Worm (Caenorhabditis elegans) whole organism, L2 larva: ENCODE measurements around the gene nhr-108.
"Not testable (repeated sequence)": the region's sequence is repeated elsewhere in the genome, so short reads cannot be mapped to it uniquely, and the experiment has no call there.

Source experiments
- C34F6.9 ChIP-seq: fragments of 150-350 bp; optimal IDR thresholded peaks from 2 replicates; lab custom pipeline; 2014; ENCODE audit warnings: missing biosample characterization, missing genetic modification characterization
- F13H6.1 ChIP-seq: sonication (generic microtip); optimal IDR thresholded peaks from 2 replicates; lab custom pipeline; 2016; ENCODE audit warnings: missing genetic modification characterization, missing compliant biosample characterization
- R02D3.7 ChIP-seq: fragments of 150-350 bp; optimal IDR thresholded peaks from 2 replicates; lab custom pipeline; 2014; ENCODE audit warnings: missing biosample characterization, missing genetic modification characterization
- Y55F3AM.14 ChIP-seq: fragments of 200-800 bp; sonication (Bioruptor generic); optimal IDR thresholded peaks from 2 replicates; lab custom pipeline; 2018; ENCODE audit warnings: mild to moderate bottlenecking, missing genetic modification characterization, missing compliant biosample characterization
- alr-1 ChIP-seq: fragments of 150-350 bp; optimal IDR thresholded peaks from 2 replicates; lab custom pipeline; 2014; ENCODE audit warnings: missing biosample characterization, missing genetic modification characterization
- aly-2 ChIP-seq: fragments of 150-350 bp; optimal IDR thresholded peaks from 2 replicates; lab custom pipeline; 2014; ENCODE audit warnings: missing biosample characterization, missing genetic modification characterization
- ama-1 ChIP-seq: fragments of 150-350 bp; optimal IDR thresholded peaks from 2 replicates; lab custom pipeline; 2018; ENCODE audit warnings: inconsistent platforms
- blmp-1 ChIP-seq: sonication (generic microtip); optimal IDR thresholded peaks from 2 replicates; lab custom pipeline; 2017; ENCODE audit warnings: missing genetic modification characterization, mild to moderate bottlenecking, missing compliant biosample characterization, antibody characterized with exemption, moderate library complexity; ENCODE audit not compliant: insufficient read depth
- ceh-16 ChIP-seq: fragments of 150-350 bp; optimal IDR thresholded peaks from 2 replicates; lab custom pipeline; 2014; ENCODE audit warnings: missing biosample characterization, missing genetic modification characterization
- crh-2 ChIP-seq: sonication (generic microtip); optimal IDR thresholded peaks from 2 replicates; lab custom pipeline; 2017; ENCODE audit warnings: missing biosample characterization, missing genetic modification characterization
- dmd-4 ChIP-seq: sonication (generic microtip); optimal IDR thresholded peaks from 2 replicates; lab custom pipeline; 2017; ENCODE audit warnings: missing biosample characterization, missing genetic modification characterization
- elt-1 ChIP-seq: fragments of 150-350 bp; optimal IDR thresholded peaks from 2 replicates; lab custom pipeline; 2014; ENCODE audit warnings: missing biosample characterization, missing genetic modification characterization
- elt-3 ChIP-seq: sonication (generic microtip); optimal IDR thresholded peaks from 2 replicates; lab custom pipeline; 2017; ENCODE audit warnings: missing biosample characterization, missing genetic modification characterization
- fos-1 ChIP-seq: fragments of 150-350 bp; optimal IDR thresholded peaks from 2 replicates; lab custom pipeline; 2014; ENCODE audit warnings: missing biosample characterization, missing genetic modification characterization
- lin-11 ChIP-seq: fragments of 150-350 bp; sonication (generic microtip); optimal IDR thresholded peaks from 2 replicates; lab custom pipeline; 2014; ENCODE audit warnings: missing biosample characterization, missing genetic modification characterization, inconsistent platforms, mixed read lengths
- lin-13 ChIP-seq: fragments of 150-350 bp; optimal IDR thresholded peaks from 2 replicates; lab custom pipeline; 2014; ENCODE audit warnings: missing biosample characterization, missing genetic modification reagents, missing genetic modification characterization
- lin-39 ChIP-seq: fragments of 150-350 bp; optimal IDR thresholded peaks from 2 replicates; lab custom pipeline; 2014; ENCODE audit warnings: missing biosample characterization, missing genetic modification reagents, missing genetic modification characterization
- lsy-2 ChIP-seq, 2 experiments: fragments of 150-350 bp in 1 of 2; sonication (generic microtip) in 1 of 2; optimal IDR thresholded peaks; 2 replicates each; lab custom pipeline; 2014 to 2017; ENCODE audit warnings: missing biosample characterization in 2 of 2, missing genetic modification characterization in 2 of 2
- mab-5 ChIP-seq: fragments of 150-350 bp; optimal IDR thresholded peaks from 2 replicates; lab custom pipeline; 2014; ENCODE audit warnings: missing biosample characterization, missing genetic modification characterization
- mbf-1 ChIP-seq: sonication (generic microtip); optimal IDR thresholded peaks from 2 replicates; lab custom pipeline; 2017; ENCODE audit warnings: missing biosample characterization, missing genetic modification characterization
- mdl-1 ChIP-seq, 2 experiments: fragments of 150-350 bp in 1 of 2; sonication (generic microtip) in 1 of 2; optimal IDR thresholded peaks; 2 replicates each; lab custom pipeline; 2017; ENCODE audit warnings: missing biosample characterization in 2 of 2, missing genetic modification characterization in 2 of 2
- nhr-10 ChIP-seq: sonication (generic microtip); optimal IDR thresholded peaks from 2 replicates; lab custom pipeline; 2017; ENCODE audit warnings: missing biosample characterization, missing genetic modification characterization
- nhr-21 ChIP-seq: fragments of 150-350 bp; optimal IDR thresholded peaks from 2 replicates; lab custom pipeline; 2014; ENCODE audit warnings: missing biosample characterization, missing genetic modification characterization
- nhr-23 ChIP-seq: fragments of 150-350 bp; optimal IDR thresholded peaks from 2 replicates; lab custom pipeline; 2014; ENCODE audit warnings: missing biosample characterization, missing genetic modification reagents, missing genetic modification characterization
- nhr-237 ChIP-seq: fragments of 150-350 bp; optimal IDR thresholded peaks from 2 replicates; lab custom pipeline; 2014; ENCODE audit warnings: missing biosample characterization, missing genetic modification characterization
- nhr-77 ChIP-seq: fragments of 150-350 bp; optimal IDR thresholded peaks from 2 replicates; lab custom pipeline; 2014; ENCODE audit warnings: missing biosample characterization, missing genetic modification characterization
- peb-1 ChIP-seq: fragments of 150-350 bp; optimal IDR thresholded peaks from 2 replicates; lab custom pipeline; 2014; ENCODE audit warnings: missing biosample characterization, missing genetic modification characterization
- skn-1 ChIP-seq: sonication (generic microtip); optimal IDR thresholded peaks from 2 replicates; lab custom pipeline; 2017; ENCODE audit warnings: missing biosample characterization, missing genetic modification characterization
- sma-9 ChIP-seq, 2 experiments: fragments of 150-350 bp in 1 of 2; sonication (generic microtip) in 1 of 2; optimal IDR thresholded peaks; 2 replicates each; lab custom pipeline; 2014 to 2016; ENCODE audit warnings: missing genetic modification characterization in 2 of 2, mild to moderate bottlenecking in 1 of 2, missing biosample characterization in 1 of 2, missing compliant biosample characterization in 1 of 2, missing genetic modification reagents in 1 of 2, moderate library complexity in 1 of 2
- snpc-4 ChIP-seq: fragments of 150-350 bp; optimal IDR thresholded peaks from 2 replicates; lab custom pipeline; 2014; ENCODE audit warnings: missing biosample characterization, missing genetic modification characterization
- unc-39 ChIP-seq: fragments of 150-350 bp; optimal IDR thresholded peaks from 2 replicates; lab custom pipeline; 2014; ENCODE audit warnings: missing biosample characterization, missing genetic modification characterization
- unc-55 ChIP-seq: fragments of 150-350 bp; sonication (generic microtip); optimal IDR thresholded peaks from 3 replicates; lab custom pipeline; 2014; ENCODE audit warnings: missing biosample characterization, missing genetic modification reagents, missing genetic modification characterization
- zag-1 ChIP-seq: fragments of 150-350 bp; optimal IDR thresholded peaks from 2 replicates; lab custom pipeline; 2014; ENCODE audit warnings: missing biosample characterization, missing genetic modification characterization
- ztf-1 ChIP-seq: fragments of 200-800 bp; sonication (Bioruptor generic); conservative IDR thresholded peaks from 2 replicates; pipeline ENCODE4 v1.3.6; 2022; ENCODE audit warnings: missing genetic modification characterization, missing compliant biosample characterization
- ztf-11 ChIP-seq: sonication (generic microtip); optimal IDR thresholded peaks from 2 replicates; lab custom pipeline; 2017; ENCODE audit warnings: missing biosample characterization, missing genetic modification characterization
- ztf-4 ChIP-seq: fragments of 150-350 bp; optimal IDR thresholded peaks from 2 replicates; lab custom pipeline; 2014; ENCODE audit warnings: missing biosample characterization, missing genetic modification characterization

The nhr-108 gene

ce11 chrV:15905530-15905929 is 18.7 kb downstream of the nhr-108 start, which contains the start of the genes F35E8.1 and F35E8.2:
TSS of gene F35E8.1 (minus strand) at chrV:15905630.
TSS of gene F35E8.2 (plus strand) at chrV:15905661.
- TF ChIP-seq R02D3.7 (tag; lab: Kevin White, UChicago); C34F6.9; mbf-1 (tag; lab: Kevin White, UChicago): not testable (repeated sequence)
- TF ChIP-seq, all 48 proteins: peak for 0; not testable (repeated sequence) for 48

- no peak for TF ChIP-seq elt-1
- TF ChIP-seq nhr-237 (tag; lab: Kevin White, UChicago): no peak
- TF ChIP-seq blmp-1 (tag; lab: Kevin White, UChicago): no peak
- no peak for TF ChIP-seq fos-1 (tag; lab: Kevin White, UChicago)
- no peak for TF ChIP-seq nhr-23 (tag; lab: Kevin White, UChicago)
- no peak for TF ChIP-seq lsy-2 (tag; optimal IDR thresholded peaks at IDR 0.05; lab: Kevin White, UChicago)
- TF ChIP-seq unc-55 (GFP tag; lab: Kevin White, UChicago): no peak
- no peak for TF ChIP-seq lin-13
- no peak for TF ChIP-seq unc-39 (tag; lab: Kevin White, UChicago)
- TF ChIP-seq R02D3.7 (tag; lab: Kevin White, UChicago): no peak
- no peak for TF ChIP-seq crh-2
- TF ChIP-seq sma-9 (GFP tag; optimal IDR thresholded peaks at IDR 0.05; lab: Kevin White, UChicago): no peak
- TF ChIP-seq sma-9 (tag; optimal IDR thresholded peaks at IDR 0.05; lab: Kevin White, UChicago): no peak
- TF ChIP-seq nhr-21 (tag; lab: Kevin White, UChicago): no peak
- no peak for TF ChIP-seq C34F6.9
Measured at ce11 chrV:15900564-15900963, 23.7 kb downstream of the nhr-108 start.

ce11 chrV:15899696-15900095 is 24.6 kb downstream of the nhr-108 start, which contains the start of gene T06C12.14:
TSS of gene T06C12.14 (plus strand) at chrV:15899996.
- no peak for TF ChIP-seq mdl-1 (tag; optimal IDR thresholded peaks at IDR 0.05; lab: Kevin White, UChicago)
- no peak for TF ChIP-seq snpc-4 (tag; lab: Kevin White, UChicago)
- TF ChIP-seq sma-9 (GFP tag; optimal IDR thresholded peaks at IDR 0.05; lab: Kevin White, UChicago): no peak
- no peak for TF ChIP-seq sma-9 (tag; optimal IDR thresholded peaks at IDR 0.05; lab: Kevin White, UChicago)
- no peak for TF ChIP-seq alr-1 (tag; lab: Kevin White, UChicago)
- TF ChIP-seq ceh-16 (tag; lab: Kevin White, UChicago): no peak
- TF ChIP-seq ztf-4 (tag; lab: Kevin White, UChicago): no peak
- TF ChIP-seq elt-3 (tag; lab: Kevin White, UChicago): no peak
- no peak for TF ChIP-seq lin-11 (tag; lab: Kevin White, UChicago)
- TF ChIP-seq Y55F3AM.14: no peak
- no peak for TF ChIP-seq lin-39 (tag; lab: Kevin White, UChicago)
- TF ChIP-seq mab-5: no peak
- TF ChIP-seq unc-55 (GFP tag; lab: Kevin White, UChicago): no peak
- TF ChIP-seq R02D3.7 (tag; lab: Kevin White, UChicago): no peak
- no peak for TF ChIP-seq blmp-1 (tag; lab: Kevin White, UChicago)
- TF ChIP-seq F13H6.1: no peak
- TF ChIP-seq nhr-21 (tag; lab: Kevin White, UChicago): no peak
- no peak for TF ChIP-seq ama-1 (lab: Kevin White, UChicago)

- TF ChIP-seq peb-1 (tag; lab: Kevin White, UChicago) (no peak), nhr-10 (tag; lab: Kevin White, UChicago) (no peak), unc-39 (tag; lab: Kevin White, UChicago) (no peak), Y55F3AM.14 (no peak), elt-3 (tag; lab: Kevin White, UChicago) (no peak), aly-2 (no peak), ceh-16 (tag; lab: Kevin White, UChicago) (no peak), F13H6.1 (no peak), nhr-77 (no peak), C34F6.9 (no peak), skn-1 (tag; lab: Kevin White, UChicago) (no peak), unc-55 (GFP tag; lab: Kevin White, UChicago) (no peak), lin-11 (tag; lab: Kevin White, UChicago) (no peak), dmd-4 (no peak), nhr-237 (tag; lab: Kevin White, UChicago) (no peak)
Measured at ce11 chrV:15897696-15898095, 26.6 kb downstream of the nhr-108 start, which contains the start of gene str-60. TSS of gene str-60 (plus strand) at chrV:15897996.

DNA sequence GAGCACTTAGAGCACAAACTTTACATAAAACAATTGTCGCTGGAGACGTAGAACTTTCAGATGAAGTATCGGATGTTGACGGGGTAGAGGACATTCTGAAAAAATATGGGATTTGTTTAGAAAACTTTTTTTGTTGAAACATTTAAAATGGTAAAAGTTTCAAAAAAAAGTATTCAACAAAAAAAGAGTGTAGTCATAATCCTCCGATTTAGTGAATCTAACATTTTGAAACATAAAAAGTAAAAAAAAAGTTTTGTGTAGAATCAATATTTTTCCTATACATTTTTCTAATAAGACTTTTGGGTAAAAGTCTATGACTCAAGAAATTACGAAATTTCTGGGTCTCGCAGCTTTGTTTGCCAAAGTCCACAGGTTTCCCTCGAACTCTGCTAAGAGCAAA is 27.6 kb downstream of the nhr-108 start, which contains the start of gene nhr-213:
Gene nhr-213, minus strand, starts transcription at position 101 of the 400 bp plus-strand sequence.
- TF ChIP-seq nhr-23 (tag; lab: Kevin White, UChicago) (no peak), zag-1 (tag; lab: Kevin White, UChicago) (no peak), ama-1 (lab: Kevin White, UChicago) (no peak), nhr-237 (tag; lab: Kevin White, UChicago) (no peak), Y55F3AM.14 (no peak), ceh-16 (tag; lab: Kevin White, UChicago) (no peak), mdl-1 (tag; optimal IDR thresholded peaks at IDR 0.05; lab: Kevin White, UChicago) (no peak), crh-2 (no peak), F13H6.1 (no peak), aly-2 (no peak), unc-55 (GFP tag; lab: Kevin White, UChicago) (no peak), C34F6.9 (no peak), lsy-2 (tag; optimal IDR thresholded peaks at IDR 0.05; lab: Kevin White, UChicago) (no peak), ztf-1 (GFP tag; lab: Robert Waterston, UW) (no peak), blmp-1 (tag; lab: Kevin White, UChicago) (no peak), alr-1 (tag; lab: Kevin White, UChicago) (no peak), ztf-11 (tag; lab: Kevin White, UChicago) (no peak), dmd-4 (no peak)
